Fruit fly (Drosophila melanogaster): ENCODE measurements around the gene Cmpk.

dm6 chr3R:26007298-26007697 is 47.9 kb downstream of the Cmpk start:
- no peak for TF ChIP-seq CG8478 (optimal IDR thresholded peaks at IDR 0.05)
- TF ChIP-seq CTCF (optimal IDR thresholded peaks at IDR 0.05): no peak

All from S2 (cell line).